Worm (Caenorhabditis elegans) whole organism, L1 larva: ENCODE data around the gene ZK353.9.

Experiments
- jun-1 ChIP-seq: fragments of 150-350 bp; optimal IDR thresholded peaks from 2 replicates; lab custom pipeline; 2014; ENCODE audit warnings: missing biosample characterization, missing genetic modification reagents, missing genetic modification characterization
- lin-39 ChIP-seq: fragments of 150-350 bp; optimal IDR thresholded peaks from 2 replicates; lab custom pipeline; 2014; ENCODE audit warnings: missing biosample characterization, missing genetic modification reagents, missing genetic modification characterization
- skn-1 ChIP-seq: fragments of 150-350 bp; optimal IDR thresholded peaks from 2 replicates; lab custom pipeline; 2014; ENCODE audit warnings: missing biosample characterization, missing genetic modification characterization
- ztf-11 ChIP-seq, 2 experiments: sonication (generic microtip); optimal IDR thresholded peaks; 2 replicates each; lab custom pipeline; 2016 to 2017; ENCODE audit warnings: missing genetic modification characterization in 2 of 2, missing biosample characterization in 1 of 2, missing compliant biosample characterization in 1 of 2

DNA sequence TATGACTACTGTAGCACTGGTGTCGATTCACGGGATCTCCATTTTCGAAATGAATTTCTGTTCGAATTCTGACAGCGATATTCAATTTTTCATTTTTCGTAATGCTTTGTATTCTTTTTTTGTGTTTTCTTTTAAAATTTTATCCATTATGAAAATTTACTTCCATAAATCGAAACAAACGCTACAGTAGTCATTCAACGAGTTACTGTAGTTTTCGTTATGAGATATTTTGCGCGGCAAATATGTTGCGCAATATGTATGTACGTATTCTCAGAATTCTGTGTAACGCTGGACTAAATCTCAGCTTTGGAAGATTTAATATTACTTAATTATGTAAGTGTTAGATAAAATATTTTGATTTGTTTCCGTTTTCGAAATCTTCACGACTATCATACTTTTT lies 40.1 kb upstream of the ZK353.9 start:
- TF ChIP-seq jun-1 (tag; lab: Kevin White, UChicago) (no peak), lin-39 (tag; lab: Kevin White, UChicago) (no peak), ztf-11 (tag; optimal IDR thresholded peaks at IDR 0.05; lab: Kevin White, UChicago) (no peak), skn-1 (tag; lab: Kevin White, UChicago) (no peak)
